Worm (Caenorhabditis elegans) whole organism, L4 larva: Measurements from ENCODE around the gene F22B5.4.

Source experiments
- F44E2.7 ChIP-seq: fragments of 200-800 bp; sonication (Bioruptor generic); IDR thresholded peaks from 2 replicates; pipeline ENCODE4 v2.1.2; 2022; ENCODE audit warnings: missing genetic modification characterization, missing compliant biosample characterization
- T20F7.1 ChIP-seq: fragments of 200-800 bp; sonication (Bioruptor generic); optimal IDR thresholded peaks from 2 replicates; lab custom pipeline; 2018; ENCODE audit warnings: mild to moderate bottlenecking, missing genetic modification characterization, missing compliant biosample characterization
- T26A8.4 ChIP-seq: fragments of 200-800 bp; sonication (Bioruptor generic); IDR thresholded peaks from 2 replicates; pipeline ENCODE4 v1.3.6; 2022; ENCODE audit warnings: missing genetic modification characterization, missing compliant biosample characterization
- Y105C5A.15 ChIP-seq: fragments of 200-800 bp; sonication (Bioruptor generic); IDR thresholded peaks from 2 replicates; pipeline ENCODE4 v1.3.6; 2022; ENCODE audit warnings: missing genetic modification characterization, missing compliant biosample characterization
- Y75B8A.6 ChIP-seq: fragments of 200-800 bp; sonication (Bioruptor generic); IDR thresholded peaks from 2 replicates; pipeline ENCODE4 v1.3.6; 2022; ENCODE audit warnings: missing genetic modification reagents, missing genetic modification characterization, missing compliant biosample characterization
- ZK337.2 ChIP-seq: fragments of 200-800 bp; sonication (Bioruptor generic); IDR thresholded peaks from 2 replicates; pipeline ENCODE4 v1.3.6; 2022; ENCODE audit warnings: missing genetic modification reagents, missing genetic modification characterization, missing compliant biosample characterization
- aly-2 ChIP-seq: sonication (generic microtip); optimal IDR thresholded peaks from 2 replicates; lab custom pipeline; 2018; ENCODE audit warnings: missing biosample characterization, missing genetic modification characterization
- ama-1 ChIP-seq: fragments of 150-350 bp; optimal IDR thresholded peaks from 2 replicates; lab custom pipeline; 2014; ENCODE audit warnings: inconsistent platforms, mixed read lengths
- ceh-28 ChIP-seq: fragments of 150-350 bp; optimal IDR thresholded peaks from 2 replicates; lab custom pipeline; 2014; ENCODE audit warnings: missing biosample characterization, missing genetic modification reagents, missing genetic modification characterization
- ceh-32 ChIP-seq: sonication (generic microtip); optimal IDR thresholded peaks from 2 replicates; lab custom pipeline; 2016; ENCODE audit warnings: mild to moderate bottlenecking, missing genetic modification characterization, missing compliant biosample characterization; ENCODE audit not compliant: poor library complexity
- ceh-62 ChIP-seq: sonication (generic microtip); optimal IDR thresholded peaks from 2 replicates; lab custom pipeline; 2017; ENCODE audit warnings: missing biosample characterization, missing genetic modification characterization
- ceh-82 ChIP-seq: sonication (generic microtip); optimal IDR thresholded peaks from 2 replicates; lab custom pipeline; 2017; ENCODE audit warnings: missing biosample characterization, missing genetic modification characterization
- ces-1 ChIP-seq: fragments of 150-350 bp; sonication (generic microtip); optimal IDR thresholded peaks from 4 replicates; lab custom pipeline; 2014; ENCODE audit warnings: missing biosample characterization, missing genetic modification reagents, missing genetic modification characterization
- ctbp-1 ChIP-seq: fragments of 200-800 bp; sonication (Bioruptor generic); IDR thresholded peaks from 2 replicates; pipeline ENCODE4 v1.3.6; 2022; ENCODE audit warnings: missing genetic modification reagents, missing genetic modification characterization, missing compliant biosample characterization
- daf-16 ChIP-seq, 3 experiments: sonication (generic microtip); optimal IDR thresholded peaks; 2 replicates each; lab custom pipeline; 2016 to 2017; ENCODE audit warnings: missing genetic modification characterization in 3 of 3, missing genetic modification reagents in 3 of 3, mild to moderate bottlenecking in 2 of 3, missing compliant biosample characterization in 2 of 3, missing biosample characterization in 1 of 3, moderate library complexity in 1 of 3
- daf-8 ChIP-seq: fragments of 200-800 bp; sonication (Bioruptor generic); IDR thresholded peaks from 2 replicates; pipeline ENCODE4 v1.3.6; 2022; ENCODE audit warnings: missing genetic modification characterization, missing compliant biosample characterization
- dmd-6 ChIP-seq: fragments of 200-800 bp; sonication (Bioruptor generic); IDR thresholded peaks from 2 replicates; pipeline ENCODE4 v1.3.6; 2022; ENCODE audit warnings: missing genetic modification reagents, missing genetic modification characterization, missing compliant biosample characterization
- dmd-8 ChIP-seq: fragments of 200-800 bp; sonication (Bioruptor generic); IDR thresholded peaks from 2 replicates; pipeline ENCODE4 v1.3.6; 2022; ENCODE audit warnings: missing genetic modification characterization, missing compliant biosample characterization
- dpl-1 ChIP-seq: fragments of 150-350 bp; optimal IDR thresholded peaks from 2 replicates; lab custom pipeline; 2014; ENCODE audit warnings: missing biosample characterization, missing genetic modification reagents, missing genetic modification characterization
- duxl-1 ChIP-seq: sonication (generic microtip); optimal IDR thresholded peaks from 2 replicates; lab custom pipeline; 2016; ENCODE audit warnings: mild to moderate bottlenecking, missing genetic modification characterization, moderate library complexity, missing compliant biosample characterization; ENCODE audit not compliant: poor library complexity
- fkh-10 ChIP-seq: fragments of 150-350 bp; optimal IDR thresholded peaks from 2 replicates; lab custom pipeline; 2014; ENCODE audit warnings: missing biosample characterization, missing genetic modification reagents, missing genetic modification characterization
- fos-1 ChIP-seq: fragments of 150-350 bp; optimal IDR thresholded peaks from 2 replicates; lab custom pipeline; 2014; ENCODE audit warnings: missing biosample characterization, missing genetic modification characterization
- hif-1 ChIP-seq, 2 experiments: sonication (generic microtip); optimal IDR thresholded peaks; 2 replicates each; lab custom pipeline; 2016 to 2017; ENCODE audit warnings: missing compliant biosample characterization in 2 of 2, missing genetic modification characterization in 2 of 2, missing genetic modification reagents in 2 of 2, missing genotype in 2 of 2, mild to moderate bottlenecking in 1 of 2
- hlh-11 ChIP-seq: fragments of 200-800 bp; sonication (Bioruptor generic); optimal IDR thresholded peaks from 2 replicates; lab custom pipeline; 2018; ENCODE audit warnings: mild to moderate bottlenecking, missing genetic modification characterization, missing compliant biosample characterization
- hmg-1.1 ChIP-seq: fragments of 200-800 bp; sonication (Bioruptor generic); IDR thresholded peaks from 2 replicates; pipeline ENCODE4 v1.3.6; 2022; ENCODE audit warnings: missing genetic modification reagents, missing genetic modification characterization, missing compliant biosample characterization
- lin-1 ChIP-seq: fragments of 200-800 bp; sonication (Bioruptor generic); IDR thresholded peaks from 2 replicates; pipeline ENCODE4 v1.3.6; 2022; ENCODE audit warnings: missing genetic modification reagents, missing genetic modification characterization, missing compliant biosample characterization
- lin-15B ChIP-seq: fragments of 150-350 bp; sonication (generic microtip); optimal IDR thresholded peaks from 3 replicates; lab custom pipeline; 2014; ENCODE audit warnings: missing biosample characterization, missing genetic modification characterization
- lin-38 ChIP-seq: fragments of 200-800 bp; sonication (Bioruptor generic); IDR thresholded peaks from 2 replicates; pipeline ENCODE4 v1.3.6; 2022; ENCODE audit warnings: missing genetic modification reagents, missing genetic modification characterization, missing compliant biosample characterization
- lin-39 ChIP-seq: fragments of 150-350 bp; optimal IDR thresholded peaks from 2 replicates; lab custom pipeline; 2014; ENCODE audit warnings: missing biosample characterization, missing genetic modification reagents, missing genetic modification characterization
- lsy-2 ChIP-seq, 2 experiments: fragments of 150-350 bp in 1 of 2; sonication (generic microtip) in 1 of 2; optimal IDR thresholded peaks; 2 replicates each; lab custom pipeline; 2014 to 2017; ENCODE audit warnings: missing biosample characterization in 2 of 2, missing genetic modification characterization in 2 of 2
- madf-5 ChIP-seq, 2 experiments: fragments of 200-800 bp; sonication (Bioruptor generic); IDR thresholded peaks; 2 replicates each; pipeline ENCODE4 v1.3.6; 2022; ENCODE audit warnings: missing compliant biosample characterization in 2 of 2, missing genetic modification characterization in 2 of 2
- mdl-1 ChIP-seq, 2 experiments: fragments of 150-350 bp in 1 of 2; sonication (generic microtip) in 1 of 2; optimal IDR thresholded peaks; 2 replicates each; lab custom pipeline; 2014 to 2017; ENCODE audit warnings: missing biosample characterization in 2 of 2, missing genetic modification characterization in 2 of 2
- mdt-29 ChIP-seq: fragments of 200-800 bp; sonication (Bioruptor generic); IDR thresholded peaks from 2 replicates; pipeline ENCODE4 v1.3.6; 2022; ENCODE audit warnings: missing genetic modification reagents, missing genetic modification characterization, missing compliant biosample characterization
- mep-1 ChIP-seq: fragments of 150-350 bp; sonication (generic microtip); optimal IDR thresholded peaks from 3 replicates; lab custom pipeline; 2014; ENCODE audit warnings: missing biosample characterization, missing genetic modification characterization
- mxl-3 ChIP-seq: fragments of 200-800 bp; sonication (Bioruptor generic); optimal IDR thresholded peaks from 2 replicates; lab custom pipeline; 2018; ENCODE audit warnings: mild to moderate bottlenecking, missing genetic modification characterization, missing compliant biosample characterization
- nhr-111 ChIP-seq: fragments of 200-800 bp; sonication (Bioruptor generic); optimal IDR thresholded peaks from 2 replicates; lab custom pipeline; 2018; ENCODE audit warnings: mild to moderate bottlenecking, missing genetic modification characterization, missing compliant biosample characterization
- nhr-237 ChIP-seq: sonication (generic microtip); optimal IDR thresholded peaks from 2 replicates; lab custom pipeline; 2017; ENCODE audit warnings: missing biosample characterization, missing genetic modification characterization
- nhr-42 ChIP-seq: fragments of 200-800 bp; sonication (Bioruptor generic); IDR thresholded peaks from 2 replicates; pipeline ENCODE4 v1.3.6; 2022; ENCODE audit warnings: missing genetic modification characterization, missing compliant biosample characterization
- pqm-1 ChIP-seq: sonication (generic microtip); optimal IDR thresholded peaks from 2 replicates; lab custom pipeline; 2017; ENCODE audit warnings: missing biosample characterization, missing genetic modification characterization
- rbr-2 ChIP-seq: sonication (generic microtip); optimal IDR thresholded peaks from 2 replicates; lab custom pipeline; 2016; ENCODE audit warnings: missing genotype, missing genetic modification characterization, missing compliant biosample characterization
- saeg-2 ChIP-seq: fragments of 200-800 bp; sonication (Bioruptor generic); IDR thresholded peaks from 2 replicates; pipeline ENCODE4 v1.3.6; 2022; ENCODE audit warnings: missing genetic modification reagents, missing genetic modification characterization, missing compliant biosample characterization
- sdz-12 ChIP-seq: fragments of 200-800 bp; sonication (Bioruptor generic); optimal IDR thresholded peaks from 2 replicates; lab custom pipeline; 2018; ENCODE audit warnings: mild to moderate bottlenecking, missing genetic modification characterization, missing compliant biosample characterization
- snpc-1.2 ChIP-seq: fragments of 200-800 bp; sonication (Bioruptor generic); IDR thresholded peaks from 2 replicates; pipeline ENCODE4 v1.3.6; 2022; ENCODE audit warnings: missing genetic modification reagents, missing genetic modification characterization, missing compliant biosample characterization
- snpc-4 ChIP-seq: fragments of 150-350 bp; optimal IDR thresholded peaks from 2 replicates; lab custom pipeline; 2014; ENCODE audit warnings: missing biosample characterization, missing genetic modification characterization
- spr-1 ChIP-seq: sonication (generic microtip); optimal IDR thresholded peaks from 2 replicates; lab custom pipeline; 2016; ENCODE audit warnings: mild to moderate bottlenecking, missing genetic modification characterization, missing compliant biosample characterization
- spr-3 ChIP-seq: fragments of 200-800 bp; sonication (Bioruptor generic); optimal IDR thresholded peaks from 2 replicates; lab custom pipeline; 2018; ENCODE audit warnings: mild to moderate bottlenecking, missing genetic modification characterization, missing compliant biosample characterization
- tag-97 ChIP-seq: fragments of 200-800 bp; sonication (Bioruptor generic); IDR thresholded peaks from 2 replicates; pipeline ENCODE4 v1.3.6; 2022; ENCODE audit warnings: missing genetic modification characterization, missing compliant biosample characterization
- unc-62 ChIP-seq, 3 experiments: fragments of 150-350 bp in 1 of 3; sonication (generic microtip); optimal IDR thresholded peaks in 2 of 3; peaks in 1 of 3; 1 replicate in 1 of 3; 2 replicates in 2 of 3; lab custom pipeline; 2014 to 2017; ENCODE audit warnings: missing biosample characterization in 3 of 3, missing genetic modification characterization in 3 of 3, missing genetic modification reagents in 3 of 3, missing genotype in 1 of 3
- zip-2 ChIP-seq: fragments of 150-350 bp; optimal IDR thresholded peaks from 2 replicates; lab custom pipeline; 2014; ENCODE audit warnings: missing biosample characterization, missing genetic modification characterization
- ztf-11 ChIP-seq: fragments of 150-350 bp; optimal IDR thresholded peaks from 2 replicates; lab custom pipeline; 2014; ENCODE audit warnings: missing biosample characterization, missing genetic modification characterization

Gene F22B5.4

ce11 chrII:8441519-8441918, 8.0 kb upstream of the F22B5.4 start (continued):
- TF ChIP-seq saeg-2 (GFP tag; lab: Robert Waterston, UW) (peak; percentile 31; the same call in 1 of the 2 replicates), daf-8 (GFP tag; lab: Robert Waterston, UW) (peak; percentile 72; the same call in 1 of the 2 replicates), ceh-32 (tag; lab: Kevin White, UChicago) (no peak), rbr-2 (tag; lab: Kevin White, UChicago) (peak; percentile 28), ceh-28 (tag; lab: Kevin White, UChicago) (no peak), T26A8.4 (GFP tag; lab: Robert Waterston, UW) (peak; percentile 81), mep-1 (no peak), mxl-3 (GFP tag; lab: Kevin White, UChicago) (peak; percentile 50), mdl-1 (tag; optimal IDR thresholded peaks at IDR 0.05; lab: Kevin White, UChicago) (no peak), ces-1 (no peak), zip-2 (tag; lab: Kevin White, UChicago) (no peak), fos-1 (tag; lab: Kevin White, UChicago) (no peak), lsy-2 (tag; optimal IDR thresholded peaks at IDR 0.05; lab: Kevin White, UChicago) (peak in 1 of 2 experiments; percentile 32), lin-39 (tag; lab: Kevin White, UChicago) (no peak), nhr-111 (GFP tag; lab: Kevin White, UChicago) (peak; percentile 75), ceh-82 (no peak), Y105C5A.15 (GFP tag; lab: Robert Waterston, UW) (0 out of 2 replicates have a peak, but pooled peaks have one; percentile 48), dmd-8 (peak; percentile 99), sdz-12 (GFP tag; lab: Kevin White, UChicago) (no peak), pqm-1 (tag; lab: Kevin White, UChicago) (no peak), T20F7.1 (GFP tag; lab: Kevin White, UChicago) (peak; percentile 29), unc-62 (GFP tag; optimal IDR thresholded peaks at IDR 0.05 in 1 of 2; lab: Kevin White, UChicago) (no peak), unc-62 (tag; optimal IDR thresholded peaks at IDR 0.05; lab: Kevin White, UChicago) (no peak), nhr-237 (tag; lab: Kevin White, UChicago) (no peak), ZK337.2 (0 out of 2 replicates have a peak, but pooled peaks have one; percentile 25), ama-1 (lab: Kevin White, UChicago) (peak; percentile 42), lin-15B (tag; lab: Kevin White, UChicago) (no peak), lin-1 (GFP tag; lab: Robert Waterston, UW) (peak; percentile 75), ztf-11 (tag; lab: Kevin White, UChicago) (no peak), dpl-1 (GFP tag; lab: Kevin White, UChicago) (no peak), F44E2.7 (GFP tag; lab: Robert Waterston, UW) (peak; percentile 99), mdt-29 (peak; percentile 69; the same call in 1 of the 2 replicates), fkh-10 (no peak), Y75B8A.6 (GFP tag; lab: Robert Waterston, UW) (peak; percentile 82; the same call in 1 of the 2 replicates), ctbp-1 (GFP tag; lab: Robert Waterston, UW) (peak; percentile 80), hif-1 (tag; optimal IDR thresholded peaks at IDR 0.05; lab: Kevin White, UChicago) (peak in 1 of 2 experiments; percentile 35), dmd-6 (GFP tag; lab: Robert Waterston, UW) (peak; percentile 20; the same call in 1 of the 2 replicates), madf-5 (GFP tag; IDR thresholded peaks at IDR 0.05; lab: Robert Waterston, UW) (peak; percentile 72 to 77; a peak in 3 of 4 replicates), snpc-1.2 (GFP tag; lab: Robert Waterston, UW) (peak; percentile 85), spr-3 (peak; percentile 82), lin-38 (GFP tag; lab: Robert Waterston, UW) (peak; percentile 85), ceh-62 (no peak), hlh-11 (tag; lab: Kevin White, UChicago) (peak; percentile 4), tag-97 (no peak), spr-1 (tag; lab: Kevin White, UChicago) (peak; percentile 84), daf-16 (GFP tag; optimal IDR thresholded peaks at IDR 0.05; lab: Kevin White, UChicago) (peak; percentile 37 to 88), daf-16 (tag; optimal IDR thresholded peaks at IDR 0.05; lab: Kevin White, UChicago) (no peak), nhr-42 (GFP tag; lab: Robert Waterston, UW) (peak; percentile 82; the same call in 1 of the 2 replicates), hmg-1.1 (GFP tag; lab: Robert Waterston, UW) (peak; percentile 50), duxl-1 (tag; lab: Kevin White, UChicago) (peak; percentile 80), snpc-4 (tag; lab: Kevin White, UChicago) (no peak), aly-2 (tag; lab: Kevin White, UChicago) (no peak)
